Worm (Caenorhabditis elegans): ENCODE measurements around the gene let-19.

The let-19 gene

ce11 chrII:8747939-8748352, 22.8 kb upstream of the let-19 start:
- TF ChIP-seq unc-62 (GFP tag; optimal IDR thresholded peaks at IDR 0.05) (peak; percentile 65), lin-13 (tag; optimal IDR thresholded peaks at IDR 0.05) (no peak), flh-1 (GFP tag; optimal IDR thresholded peaks at IDR 0.05) (no peak), lin-32 (GFP tag; optimal IDR thresholded peaks at IDR 0.05) (no peak), nhr-28 (tag; optimal IDR thresholded peaks at IDR 0.05) (no peak), ceh-43 (GFP tag; optimal IDR thresholded peaks at IDR 0.05) (peak; percentile 29), ztf-11 (tag; optimal IDR thresholded peaks at IDR 0.05) (no peak), sem-2 (GFP tag; optimal IDR thresholded peaks at IDR 0.05) (no peak), nhr-12 (tag; optimal IDR thresholded peaks at IDR 0.05) (no peak), cnd-1 (tag; optimal IDR thresholded peaks at IDR 0.05) (peak; percentile 63), elt-3 (tag; optimal IDR thresholded peaks at IDR 0.05) (no peak), blmp-1 (tag; optimal IDR thresholded peaks at IDR 0.05) (no peak), zip-8 (tag; optimal IDR thresholded peaks at IDR 0.05) (no peak), ces-1 (GFP tag; optimal IDR thresholded peaks at IDR 0.05) (peak; percentile 30), mls-2 (tag; optimal IDR thresholded peaks at IDR 0.05) (peak; percentile 68), mep-1 (tag; optimal IDR thresholded peaks at IDR 0.05) (peak; percentile 8), mab-5 (tag; optimal IDR thresholded peaks at IDR 0.05) (peak; percentile 32), sptf-1 (tag; optimal IDR thresholded peaks at IDR 0.05) (no peak), M03D4.4 (tag; optimal IDR thresholded peaks at IDR 0.05) (peak; percentile 40), nhr-237 (tag; optimal IDR thresholded peaks at IDR 0.05) (no peak), nhr-2 (tag; optimal IDR thresholded peaks at IDR 0.05) (peak; percentile 7), lsy-2 (tag; optimal IDR thresholded peaks at IDR 0.05) (no peak), ceh-39 (tag; optimal IDR thresholded peaks at IDR 0.05) (no peak), snpc-4 (tag; optimal IDR thresholded peaks at IDR 0.05) (no peak), ceh-83 (GFP tag; optimal IDR thresholded peaks at IDR 0.05) (no peak), ham-2 (GFP tag; optimal IDR thresholded peaks at IDR 0.05) (no peak), unc-39 (tag; optimal IDR thresholded peaks at IDR 0.05) (no peak), pha-4 (tag; optimal IDR thresholded peaks at IDR 0.05) (peak; percentile 69), unc-120 (tag; optimal IDR thresholded peaks at IDR 0.05; ENCODE audit: poor library complexity, severe bottlenecking) (peak; percentile 24), tbx-8 (GFP tag; optimal IDR thresholded peaks at IDR 0.05) (no peak), hlh-1 (tag; optimal IDR thresholded peaks at IDR 0.05) (no peak), elt-1 (tag; optimal IDR thresholded peaks at IDR 0.05; ENCODE audit: borderline replicate concordance, insufficient read depth) (no peak), nhr-76 (tag; optimal IDR thresholded peaks at IDR 0.05) (no peak), bed-3 (GFP tag; optimal IDR thresholded peaks at IDR 0.05) (no peak), drap-1 (GFP tag; optimal IDR thresholded peaks at IDR 0.05) (peak; percentile 55)

ce11 chrII:8748638-8749037, 22.1 kb upstream of the let-19 start:
- TF ChIP-seq cnd-1 (tag; optimal IDR thresholded peaks at IDR 0.05) (peak; percentile 69), mab-5 (tag; optimal IDR thresholded peaks at IDR 0.05) (no peak), ces-1 (GFP tag; optimal IDR thresholded peaks at IDR 0.05) (peak; percentile 58), nhr-2 (tag; optimal IDR thresholded peaks at IDR 0.05) (no peak), lin-32 (GFP tag; optimal IDR thresholded peaks at IDR 0.05) (no peak), flh-1 (GFP tag; optimal IDR thresholded peaks at IDR 0.05) (no peak), nhr-237 (tag; optimal IDR thresholded peaks at IDR 0.05) (no peak), sem-2 (GFP tag; optimal IDR thresholded peaks at IDR 0.05) (no peak), hlh-1 (tag; optimal IDR thresholded peaks at IDR 0.05) (no peak)

- TF ChIP-seq pha-4 (tag; optimal IDR thresholded peaks at IDR 0.05) (no peak), lin-13 (tag; optimal IDR thresholded peaks at IDR 0.05) (no peak), blmp-1 (tag; optimal IDR thresholded peaks at IDR 0.05) (peak; percentile 99), nhr-237 (tag; optimal IDR thresholded peaks at IDR 0.05) (no peak), tbx-8 (GFP tag; optimal IDR thresholded peaks at IDR 0.05) (no peak), lin-32 (GFP tag; optimal IDR thresholded peaks at IDR 0.05) (no peak), ham-2 (GFP tag; optimal IDR thresholded peaks at IDR 0.05) (peak; percentile 80), nhr-76 (tag; optimal IDR thresholded peaks at IDR 0.05) (no peak), ceh-83 (GFP tag; optimal IDR thresholded peaks at IDR 0.05) (no peak), nhr-28 (tag; optimal IDR thresholded peaks at IDR 0.05) (no peak), ces-1 (GFP tag; optimal IDR thresholded peaks at IDR 0.05) (no peak), snpc-4 (tag; optimal IDR thresholded peaks at IDR 0.05) (no peak), mls-2 (tag; optimal IDR thresholded peaks at IDR 0.05) (no peak), elt-3 (tag; optimal IDR thresholded peaks at IDR 0.05) (no peak), ceh-39 (tag; optimal IDR thresholded peaks at IDR 0.05) (no peak), elt-1 (tag; optimal IDR thresholded peaks at IDR 0.05; ENCODE audit: borderline replicate concordance, insufficient read depth) (peak; percentile 58), M03D4.4 (tag; optimal IDR thresholded peaks at IDR 0.05) (no peak)
Observed at ce11 chrII:8749084-8749483, 21.7 kb upstream of the let-19 start.

Data from whole organism, mixed stage, embryonic.